Fruit fly (Drosophila melanogaster) whole organism, prepupa: ENCODE results near the gene CG43064.
A peak's percentile ranks its signal among the peaks of the same experiment; 100 is the strongest.

Experiments
- CG10631 ChIP-seq: fragments of 200-800 bp; sonication (Bioruptor generic); optimal IDR thresholded peaks from 2 replicates; lab custom pipeline; 2016; ENCODE audit warnings: missing biosample characterization, missing genetic modification characterization
- CG10669 ChIP-seq: fragments of 200-800 bp; sonication (Bioruptor generic); optimal IDR thresholded peaks from 3 replicates; lab custom pipeline; 2018; ENCODE audit warnings: missing biosample characterization, mild to moderate bottlenecking, missing genetic modification characterization, moderate library complexity
- CG11294 ChIP-seq: fragments of 200-800 bp; sonication (Bioruptor generic); IDR thresholded peaks from 2 replicates; pipeline ENCODE4 v1.3.6; 2022; ENCODE audit warnings: missing biosample characterization, missing genetic modification characterization
- CG11762 ChIP-seq: fragments of 200-800 bp; sonication (Bioruptor generic); optimal IDR thresholded peaks from 3 replicates; lab custom pipeline; 2016; ENCODE audit warnings: missing biosample characterization, missing genetic modification characterization; ENCODE audit not compliant: insufficient read depth
- CG11902 ChIP-seq: fragments of 200-800 bp; sonication (Bioruptor generic); optimal IDR thresholded peaks from 3 replicates; lab custom pipeline; 2016; ENCODE audit warnings: missing biosample characterization, missing genetic modification characterization
- CG15336 ChIP-seq: fragments of 200-800 bp; sonication (Bioruptor generic); IDR thresholded peaks from 2 replicates; pipeline ENCODE4 v1.3.6; 2022; ENCODE audit warnings: missing biosample characterization, missing genetic modification characterization
- CG1621 ChIP-seq: fragments of 200-800 bp; sonication (Bioruptor generic); optimal IDR thresholded peaks from 3 replicates; lab custom pipeline; 2018; ENCODE audit warnings: missing biosample characterization, mild to moderate bottlenecking, missing genetic modification characterization
- CG16779 ChIP-seq: fragments of 200-800 bp; sonication (Bioruptor generic); optimal IDR thresholded peaks from 3 replicates; lab custom pipeline; 2017; ENCODE audit warnings: missing biosample characterization, mild to moderate bottlenecking, missing genetic modification characterization
- CG3032 ChIP-seq: fragments of 200-800 bp; optimal IDR thresholded peaks from 2 replicates; lab custom pipeline; 2019; ENCODE audit warnings: missing biosample characterization, mild to moderate bottlenecking, missing genetic modification characterization, moderate library complexity
- CG32006 ChIP-seq: fragments of 200-800 bp; sonication (Bioruptor generic); optimal IDR thresholded peaks from 3 replicates; lab custom pipeline; 2017; ENCODE audit warnings: missing biosample characterization, mild to moderate bottlenecking, missing genetic modification characterization
- CG34406 ChIP-seq: fragments of 200-800 bp; sonication (Bioruptor generic); optimal IDR thresholded peaks from 3 replicates; lab custom pipeline; 2016; ENCODE audit warnings: missing biosample characterization, missing genetic modification characterization
- CG3919 ChIP-seq: fragments of 200-800 bp; sonication (Bioruptor generic); optimal IDR thresholded peaks from 3 replicates; lab custom pipeline; 2016; ENCODE audit warnings: missing biosample characterization, missing genetic modification characterization
- CG4318 ChIP-seq: fragments of 200-800 bp; sonication (Bioruptor generic); optimal IDR thresholded peaks from 3 replicates; lab custom pipeline; 2017; ENCODE audit warnings: missing biosample characterization, mild to moderate bottlenecking, missing genetic modification characterization
- CG6163 ChIP-seq: fragments of 200-800 bp; sonication (Bioruptor generic); IDR thresholded peaks from 3 replicates; pipeline ENCODE4 v1.3.6; 2022; ENCODE audit warnings: missing biosample characterization, missing genetic modification characterization
- CG6276 ChIP-seq: fragments of 200-800 bp; sonication (Bioruptor generic); optimal IDR thresholded peaks from 2 replicates; lab custom pipeline; 2017; ENCODE audit warnings: missing biosample characterization, mild to moderate bottlenecking, missing genetic modification characterization
- CG6792 ChIP-seq: fragments of 200-800 bp; sonication (Bioruptor generic); optimal IDR thresholded peaks from 3 replicates; lab custom pipeline; 2016; ENCODE audit warnings: missing biosample characterization, missing genetic modification characterization
- CG8119 ChIP-seq: fragments of 200-800 bp; sonication (Bioruptor generic); IDR thresholded peaks from 3 replicates; pipeline ENCODE4 v1.3.6; 2022; ENCODE audit warnings: missing biosample characterization, missing genetic modification characterization
- CG8319 ChIP-seq: fragments of 200-800 bp; sonication (Bioruptor generic); optimal IDR thresholded peaks from 3 replicates; lab custom pipeline; 2016; ENCODE audit warnings: missing biosample characterization, missing genetic modification characterization
- CG9139 ChIP-seq: fragments of 200-800 bp; sonication (Bioruptor generic); optimal IDR thresholded peaks from 3 replicates; lab custom pipeline; 2017; ENCODE audit warnings: missing biosample characterization, mild to moderate bottlenecking, missing genetic modification characterization
- Eip78C ChIP-seq: fragments of 200-800 bp; sonication (Bioruptor generic); peaks from one replicate; lab custom pipeline; 2016; ENCODE audit warnings: missing biosample characterization, missing genetic modification characterization
- Eip93F ChIP-seq: fragments of 200-800 bp; sonication (Bioruptor generic); optimal IDR thresholded peaks from 2 replicates; lab custom pipeline; 2016; ENCODE audit warnings: missing biosample characterization, mild to moderate bottlenecking, missing genetic modification characterization
- Gug ChIP-seq: fragments of 200-800 bp; sonication (Bioruptor generic); IDR thresholded peaks from 2 replicates; pipeline ENCODE4 v1.3.6; 2022; ENCODE audit warnings: missing biosample characterization, missing genetic modification characterization
- Hr39 ChIP-seq: fragments of 200-800 bp; sonication (Bioruptor generic); optimal IDR thresholded peaks from 2 replicates; lab custom pipeline; 2016; ENCODE audit warnings: missing biosample characterization, missing genetic modification characterization
- Hr4 ChIP-seq: fragments of 200-800 bp; sonication (Bioruptor generic); optimal IDR thresholded peaks from 3 replicates; lab custom pipeline; 2016; ENCODE audit warnings: missing biosample characterization, missing genetic modification characterization
- Met ChIP-seq: fragments of 200-800 bp; sonication (Bioruptor generic); optimal IDR thresholded peaks from 3 replicates; lab custom pipeline; 2016; ENCODE audit warnings: missing biosample characterization, missing genetic modification characterization
- OdsH ChIP-seq: fragments of 200-800 bp; sonication (Bioruptor generic); optimal IDR thresholded peaks from 3 replicates; lab custom pipeline; 2016; ENCODE audit warnings: missing biosample characterization, missing genetic modification characterization
- Smox ChIP-seq: fragments of 200-800 bp; sonication (Bioruptor generic); optimal IDR thresholded peaks from 3 replicates; lab custom pipeline; 2016; ENCODE audit warnings: missing biosample characterization, missing genetic modification characterization
- Sox14 ChIP-seq: fragments of 200-800 bp; sonication (Bioruptor generic); optimal IDR thresholded peaks from 3 replicates; lab custom pipeline; 2016; ENCODE audit warnings: missing biosample characterization, missing genetic modification characterization
- achi ChIP-seq: fragments of 200-800 bp; sonication (Bioruptor generic); optimal IDR thresholded peaks from 3 replicates; lab custom pipeline; 2016; ENCODE audit warnings: missing biosample characterization, missing genetic modification characterization
- acj6 ChIP-seq: fragments of 200-800 bp; sonication (Bioruptor generic); optimal IDR thresholded peaks from 3 replicates; lab custom pipeline; 2016; ENCODE audit warnings: missing biosample characterization, missing genetic modification characterization
- dac ChIP-seq: fragments of 200-800 bp; sonication (Bioruptor generic); optimal IDR thresholded peaks from 2 replicates; lab custom pipeline; 2017; ENCODE audit warnings: missing biosample characterization, mild to moderate bottlenecking, missing genetic modification characterization
- eg ChIP-seq: fragments of 200-800 bp; sonication (Bioruptor generic); IDR thresholded peaks from 3 replicates; pipeline ENCODE4 v1.3.6; 2022; ENCODE audit warnings: missing biosample characterization, missing genetic modification characterization
- esn ChIP-seq: fragments of 200-800 bp; sonication (Bioruptor generic); optimal IDR thresholded peaks from 2 replicates; lab custom pipeline; 2016; ENCODE audit warnings: missing biosample characterization, mild to moderate bottlenecking, missing genetic modification characterization, moderate library complexity
- fkh ChIP-seq: fragments of 200-800 bp; sonication (Bioruptor generic); optimal IDR thresholded peaks from 3 replicates; lab custom pipeline; 2017; ENCODE audit warnings: missing biosample characterization, mild to moderate bottlenecking, missing genetic modification characterization, moderate library complexity
- net ChIP-seq: fragments of 200-800 bp; sonication (Bioruptor generic); optimal IDR thresholded peaks from 3 replicates; lab custom pipeline; 2016; ENCODE audit warnings: missing biosample characterization, missing genetic modification characterization
- pdm3 ChIP-seq: fragments of 200-800 bp; sonication (Bioruptor generic); optimal IDR thresholded peaks from 3 replicates; lab custom pipeline; 2016; ENCODE audit warnings: missing biosample characterization, missing genetic modification characterization
- salr ChIP-seq, 2 experiments: fragments of 200-800 bp; sonication (Bioruptor generic); optimal IDR thresholded peaks; 3 replicates each; lab custom pipeline; 2016 to 2018; ENCODE audit warnings: missing biosample characterization in 2 of 2, missing genetic modification characterization in 2 of 2, mild to moderate bottlenecking in 1 of 2
- spab ChIP-seq: fragments of 200-800 bp; sonication (Bioruptor generic); optimal IDR thresholded peaks from 2 replicates; lab custom pipeline; 2017; ENCODE audit warnings: missing biosample characterization, mild to moderate bottlenecking, missing genetic modification characterization, missing genetic modification reagents
- ss ChIP-seq, 2 experiments: fragments of 200-800 bp; sonication (Bioruptor generic); optimal IDR thresholded peaks; 2 replicates in 1 of 2; 3 replicates in 1 of 2; lab custom pipeline; 2017 to 2018; ENCODE audit warnings: mild to moderate bottlenecking in 2 of 2, missing biosample characterization in 2 of 2, missing genetic modification characterization in 2 of 2, moderate library complexity in 1 of 2
- svp ChIP-seq: fragments of 200-800 bp; sonication (Bioruptor generic); peaks from one replicate; lab custom pipeline; 2016; ENCODE audit warnings: missing biosample characterization, missing genetic modification characterization
- vri ChIP-seq: fragments of 200-800 bp; sonication (Bioruptor generic); optimal IDR thresholded peaks from 3 replicates; lab custom pipeline; 2016; ENCODE audit warnings: missing biosample characterization, mild to moderate bottlenecking, missing genetic modification characterization

Gene CG43064

dm6 chr3L:11788195-11788594 lies 48.3 kb downstream of the CG43064 start:
- no peak for TF ChIP-seq CG9139 (GFP tag; lab: Kevin White, UChicago)
- 0 out of 3 replicates have a peak, but pooled peaks have one; percentile 12 for TF ChIP-seq CG6163 (GFP tag; lab: Robert Waterston, UW)
- TF ChIP-seq CG6792 (GFP tag; lab: Kevin White, UChicago), result peak; percentile 25
- TF ChIP-seq CG3032 (tag; lab: Kevin White, UChicago), result no peak
- peak; percentile 52 for TF ChIP-seq Eip93F (GFP tag; lab: Kevin White, UChicago)
- TF ChIP-seq Sox14 (GFP tag; lab: Kevin White, UChicago), result peak; percentile 4
- TF ChIP-seq esn, result peak; percentile 38
- peak; percentile 1 for TF ChIP-seq CG10631 (GFP tag; lab: Kevin White, UChicago)
- TF ChIP-seq vri, result peak; percentile 81

dm6 chr3L:11785291-11785690 lies 51.2 kb downstream of the CG43064 start:
- no peak for TF ChIP-seq CG11762
- TF ChIP-seq Smox (GFP tag; lab: Kevin White, UChicago), result no peak
- TF ChIP-seq OdsH (GFP tag; lab: Kevin White, UChicago), result no peak
- no peak for TF ChIP-seq Met (GFP tag; lab: Kevin White, UChicago)
- TF ChIP-seq Hr4, result peak; percentile 70
- TF ChIP-seq dac, result no peak
- no peak for TF ChIP-seq Eip78C (GFP tag; lab: Kevin White, UChicago)
- no peak for TF ChIP-seq acj6 (GFP tag; lab: Kevin White, UChicago)
- TF ChIP-seq CG32006 (GFP tag; lab: Kevin White, UChicago), result no peak
- TF ChIP-seq achi (GFP tag; lab: Kevin White, UChicago), result peak; percentile 10
- TF ChIP-seq Gug (GFP tag; lab: Robert Waterston, UW), result peak; percentile 50
- TF ChIP-seq CG6163 (GFP tag; lab: Robert Waterston, UW), result peak; percentile 74
- TF ChIP-seq CG3919 (GFP tag; lab: Kevin White, UChicago), result no peak
- no peak for TF ChIP-seq Eip93F (GFP tag; lab: Kevin White, UChicago)
- TF ChIP-seq ss (GFP tag; optimal IDR thresholded peaks at IDR 0.05; lab: Kevin White, UChicago), result no peak
- TF ChIP-seq pdm3 (GFP tag; lab: Kevin White, UChicago), result no peak
- TF ChIP-seq CG9139 (GFP tag; lab: Kevin White, UChicago), result no peak
- TF ChIP-seq fkh (GFP tag; lab: Kevin White, UChicago), result no peak
- peak; percentile 45 for TF ChIP-seq svp
- no peak for TF ChIP-seq CG8319 (GFP tag; lab: Kevin White, UChicago)
- TF ChIP-seq Sox14 (GFP tag; lab: Kevin White, UChicago), result no peak
- TF ChIP-seq CG16779 (tag; lab: Kevin White, UChicago), result no peak
- peak; percentile 61 for TF ChIP-seq CG11294 (GFP tag; lab: Robert Waterston, UW)
- TF ChIP-seq CG4318 (GFP tag; lab: Kevin White, UChicago), result no peak
- no peak for TF ChIP-seq CG1621 (tag; lab: Kevin White, UChicago)
- TF ChIP-seq CG34406 (GFP tag; lab: Kevin White, UChicago), result no peak
- TF ChIP-seq CG10669, result no peak
- TF ChIP-seq net (GFP tag; lab: Kevin White, UChicago), result peak; percentile 29
- peak; percentile 80 for TF ChIP-seq CG15336 (GFP tag; lab: Robert Waterston, UW)
- TF ChIP-seq CG6276 (GFP tag; lab: Kevin White, UChicago), result no peak
- no peak for TF ChIP-seq salr (GFP tag; optimal IDR thresholded peaks at IDR 0.05; lab: Kevin White, UChicago)
- peak; percentile 73 for TF ChIP-seq eg (GFP tag; lab: Robert Waterston, UW)
- peak; percentile 44; the same call in 1 of the 3 replicates for TF ChIP-seq CG8119 (GFP tag; lab: Robert Waterston, UW)
- no peak for TF ChIP-seq CG11902 (GFP tag; lab: Kevin White, UChicago)
- TF ChIP-seq spab, result no peak
- TF ChIP-seq Hr39 (GFP tag; lab: Kevin White, UChicago), result no peak
- TF ChIP-seq, all 60 proteins: peak for 10
